Worm (Caenorhabditis elegans) whole organism, L2 larva: Measurements from ENCODE around the gene C36E6.2.
A peak's percentile ranks its signal among the peaks of the same experiment; 100 is the strongest.

ENCODE experiments used
- C34F6.9 ChIP-seq: fragments of 150-350 bp; optimal IDR thresholded peaks from 2 replicates; lab custom pipeline; 2014; ENCODE audit warnings: missing biosample characterization, missing genetic modification characterization
- F13H6.1 ChIP-seq: sonication (generic microtip); optimal IDR thresholded peaks from 2 replicates; lab custom pipeline; 2016; ENCODE audit warnings: missing genetic modification characterization, missing compliant biosample characterization
- R02D3.7 ChIP-seq: fragments of 150-350 bp; optimal IDR thresholded peaks from 2 replicates; lab custom pipeline; 2014; ENCODE audit warnings: missing biosample characterization, missing genetic modification characterization
- Y55F3AM.14 ChIP-seq: fragments of 200-800 bp; sonication (Bioruptor generic); optimal IDR thresholded peaks from 2 replicates; lab custom pipeline; 2018; ENCODE audit warnings: mild to moderate bottlenecking, missing genetic modification characterization, missing compliant biosample characterization
- ZK546.5 ChIP-seq: sonication (generic microtip); optimal IDR thresholded peaks from 2 replicates; lab custom pipeline; 2017; ENCODE audit warnings: missing biosample characterization, missing genetic modification characterization
- alr-1 ChIP-seq: fragments of 150-350 bp; optimal IDR thresholded peaks from 2 replicates; lab custom pipeline; 2014; ENCODE audit warnings: missing biosample characterization, missing genetic modification characterization
- aly-2 ChIP-seq: fragments of 150-350 bp; optimal IDR thresholded peaks from 2 replicates; lab custom pipeline; 2014; ENCODE audit warnings: missing biosample characterization, missing genetic modification characterization
- ama-1 ChIP-seq: fragments of 150-350 bp; optimal IDR thresholded peaks from 2 replicates; lab custom pipeline; 2018; ENCODE audit warnings: inconsistent platforms
- blmp-1 ChIP-seq: sonication (generic microtip); optimal IDR thresholded peaks from 2 replicates; lab custom pipeline; 2017; ENCODE audit warnings: missing genetic modification characterization, mild to moderate bottlenecking, missing compliant biosample characterization, antibody characterized with exemption, moderate library complexity; ENCODE audit not compliant: insufficient read depth
- ceh-16 ChIP-seq: fragments of 150-350 bp; optimal IDR thresholded peaks from 2 replicates; lab custom pipeline; 2014; ENCODE audit warnings: missing biosample characterization, missing genetic modification characterization
- ceh-82 ChIP-seq: fragments of 150-350 bp; optimal IDR thresholded peaks from 2 replicates; lab custom pipeline; 2014; ENCODE audit warnings: missing biosample characterization, missing genetic modification characterization
- crh-2 ChIP-seq: sonication (generic microtip); optimal IDR thresholded peaks from 2 replicates; lab custom pipeline; 2017; ENCODE audit warnings: missing biosample characterization, missing genetic modification characterization
- egl-27 ChIP-seq: sonication (generic microtip); optimal IDR thresholded peaks from 3 replicates; lab custom pipeline; 2017; ENCODE audit warnings: missing biosample characterization, missing genetic modification reagents, missing genetic modification characterization
- elt-1 ChIP-seq: fragments of 150-350 bp; optimal IDR thresholded peaks from 2 replicates; lab custom pipeline; 2014; ENCODE audit warnings: missing biosample characterization, missing genetic modification characterization
- elt-3 ChIP-seq: sonication (generic microtip); optimal IDR thresholded peaks from 2 replicates; lab custom pipeline; 2017; ENCODE audit warnings: missing biosample characterization, missing genetic modification characterization
- fos-1 ChIP-seq: fragments of 150-350 bp; optimal IDR thresholded peaks from 2 replicates; lab custom pipeline; 2014; ENCODE audit warnings: missing biosample characterization, missing genetic modification characterization
- gmeb-1 ChIP-seq: fragments of 150-350 bp; optimal IDR thresholded peaks from 2 replicates; lab custom pipeline; 2014; ENCODE audit warnings: missing biosample characterization, missing genetic modification characterization
- lin-13 ChIP-seq: fragments of 150-350 bp; optimal IDR thresholded peaks from 2 replicates; lab custom pipeline; 2014; ENCODE audit warnings: missing biosample characterization, missing genetic modification reagents, missing genetic modification characterization
- lin-39 ChIP-seq: fragments of 150-350 bp; optimal IDR thresholded peaks from 2 replicates; lab custom pipeline; 2014; ENCODE audit warnings: missing biosample characterization, missing genetic modification reagents, missing genetic modification characterization
- lsy-2 ChIP-seq, 2 experiments: fragments of 150-350 bp in 1 of 2; sonication (generic microtip) in 1 of 2; optimal IDR thresholded peaks; 2 replicates each; lab custom pipeline; 2014 to 2017; ENCODE audit warnings: missing biosample characterization in 2 of 2, missing genetic modification characterization in 2 of 2
- mab-5 ChIP-seq: fragments of 150-350 bp; optimal IDR thresholded peaks from 2 replicates; lab custom pipeline; 2014; ENCODE audit warnings: missing biosample characterization, missing genetic modification characterization
- mbf-1 ChIP-seq: sonication (generic microtip); optimal IDR thresholded peaks from 2 replicates; lab custom pipeline; 2017; ENCODE audit warnings: missing biosample characterization, missing genetic modification characterization
- mdl-1 ChIP-seq, 2 experiments: fragments of 150-350 bp in 1 of 2; sonication (generic microtip) in 1 of 2; optimal IDR thresholded peaks; 2 replicates each; lab custom pipeline; 2017; ENCODE audit warnings: missing biosample characterization in 2 of 2, missing genetic modification characterization in 2 of 2
- nhr-10 ChIP-seq: sonication (generic microtip); optimal IDR thresholded peaks from 2 replicates; lab custom pipeline; 2017; ENCODE audit warnings: missing biosample characterization, missing genetic modification characterization
- nhr-11 ChIP-seq: fragments of 150-350 bp; optimal IDR thresholded peaks from 2 replicates; lab custom pipeline; 2014; ENCODE audit warnings: missing biosample characterization, missing genetic modification characterization
- nhr-129 ChIP-seq: fragments of 150-350 bp; optimal IDR thresholded peaks from 2 replicates; lab custom pipeline; 2014; ENCODE audit warnings: missing biosample characterization, missing genetic modification characterization
- nhr-21 ChIP-seq: fragments of 150-350 bp; optimal IDR thresholded peaks from 2 replicates; lab custom pipeline; 2014; ENCODE audit warnings: missing biosample characterization, missing genetic modification characterization
- nhr-23 ChIP-seq: fragments of 150-350 bp; optimal IDR thresholded peaks from 2 replicates; lab custom pipeline; 2014; ENCODE audit warnings: missing biosample characterization, missing genetic modification reagents, missing genetic modification characterization
- nhr-237 ChIP-seq: fragments of 150-350 bp; optimal IDR thresholded peaks from 2 replicates; lab custom pipeline; 2014; ENCODE audit warnings: missing biosample characterization, missing genetic modification characterization
- nhr-25 ChIP-seq: fragments of 150-350 bp; sonication (generic microtip); optimal IDR thresholded peaks from 3 replicates; lab custom pipeline; 2014; ENCODE audit warnings: missing biosample characterization, missing genetic modification characterization
- nhr-6 ChIP-seq: fragments of 150-350 bp; optimal IDR thresholded peaks from 2 replicates; lab custom pipeline; 2014; ENCODE audit warnings: missing biosample characterization, missing genetic modification characterization
- peb-1 ChIP-seq: fragments of 150-350 bp; optimal IDR thresholded peaks from 2 replicates; lab custom pipeline; 2014; ENCODE audit warnings: missing biosample characterization, missing genetic modification characterization
- sem-4 ChIP-seq: fragments of 150-350 bp; optimal IDR thresholded peaks from 2 replicates; lab custom pipeline; 2014; ENCODE audit warnings: missing biosample characterization, missing genetic modification reagents, missing genetic modification characterization
- skn-1 ChIP-seq: sonication (generic microtip); optimal IDR thresholded peaks from 2 replicates; lab custom pipeline; 2017; ENCODE audit warnings: missing biosample characterization, missing genetic modification characterization
- sma-9 ChIP-seq, 2 experiments: fragments of 150-350 bp in 1 of 2; sonication (generic microtip) in 1 of 2; optimal IDR thresholded peaks; 2 replicates each; lab custom pipeline; 2014 to 2016; ENCODE audit warnings: missing genetic modification characterization in 2 of 2, mild to moderate bottlenecking in 1 of 2, missing biosample characterization in 1 of 2, missing compliant biosample characterization in 1 of 2, missing genetic modification reagents in 1 of 2, moderate library complexity in 1 of 2
- snpc-4 ChIP-seq: fragments of 150-350 bp; optimal IDR thresholded peaks from 2 replicates; lab custom pipeline; 2014; ENCODE audit warnings: missing biosample characterization, missing genetic modification characterization
- unc-39 ChIP-seq: fragments of 150-350 bp; optimal IDR thresholded peaks from 2 replicates; lab custom pipeline; 2014; ENCODE audit warnings: missing biosample characterization, missing genetic modification characterization
- unc-55 ChIP-seq: fragments of 150-350 bp; sonication (generic microtip); optimal IDR thresholded peaks from 3 replicates; lab custom pipeline; 2014; ENCODE audit warnings: missing biosample characterization, missing genetic modification reagents, missing genetic modification characterization
- unc-62 ChIP-seq: fragments of 150-350 bp; optimal IDR thresholded peaks from 2 replicates; lab custom pipeline; 2014; ENCODE audit warnings: missing biosample characterization, missing genetic modification reagents, missing genetic modification characterization
- zag-1 ChIP-seq: fragments of 150-350 bp; optimal IDR thresholded peaks from 2 replicates; lab custom pipeline; 2014; ENCODE audit warnings: missing biosample characterization, missing genetic modification characterization
- ztf-1 ChIP-seq: fragments of 200-800 bp; sonication (Bioruptor generic); conservative IDR thresholded peaks from 2 replicates; pipeline ENCODE4 v1.3.6; 2022; ENCODE audit warnings: missing genetic modification characterization, missing compliant biosample characterization
- ztf-11 ChIP-seq: sonication (generic microtip); optimal IDR thresholded peaks from 2 replicates; lab custom pipeline; 2017; ENCODE audit warnings: missing biosample characterization, missing genetic modification characterization
- ztf-4 ChIP-seq: fragments of 150-350 bp; optimal IDR thresholded peaks from 2 replicates; lab custom pipeline; 2014; ENCODE audit warnings: missing biosample characterization, missing genetic modification characterization

The C36E6.2 gene

ce11 chrX:17419813-17420584 lies 31.5 kb upstream of the C36E6.2 start (continued):
- TF ChIP-seq C34F6.9 (tag; lab: Kevin White, UChicago): no peak
- no peak for TF ChIP-seq elt-1 (tag; lab: Kevin White, UChicago)
- peak; percentile 44 for TF ChIP-seq blmp-1 (tag; lab: Kevin White, UChicago)
- no peak for TF ChIP-seq zag-1 (tag; lab: Kevin White, UChicago)
- no peak for TF ChIP-seq ztf-11 (tag; lab: Kevin White, UChicago)
- peak; percentile 69 for TF ChIP-seq sma-9 (GFP tag; optimal IDR thresholded peaks at IDR 0.05; lab: Kevin White, UChicago)
- TF ChIP-seq sma-9 (tag; optimal IDR thresholded peaks at IDR 0.05; lab: Kevin White, UChicago): no peak
- no peak for TF ChIP-seq mdl-1 (tag; optimal IDR thresholded peaks at IDR 0.05; lab: Kevin White, UChicago)
- TF ChIP-seq lin-13 (GFP tag; lab: Kevin White, UChicago): no peak
- peak; percentile 60 for TF ChIP-seq crh-2
- TF ChIP-seq aly-2 (tag; lab: Kevin White, UChicago): no peak
- no peak for TF ChIP-seq peb-1 (tag; lab: Kevin White, UChicago)

- peak; percentile 97 for TF ChIP-seq ama-1 (lab: Kevin White, UChicago)
- TF ChIP-seq mab-5 (tag; lab: Kevin White, UChicago): no peak
- no peak for TF ChIP-seq nhr-129 (tag; lab: Kevin White, UChicago)
- TF ChIP-seq unc-55 (GFP tag; lab: Kevin White, UChicago): no peak
- peak; percentile 46 for TF ChIP-seq blmp-1 (tag; lab: Kevin White, UChicago)
- peak in 1 of 2 experiments; percentile 1 for TF ChIP-seq lsy-2 (tag; optimal IDR thresholded peaks at IDR 0.05; lab: Kevin White, UChicago)
- TF ChIP-seq Y55F3AM.14: peak; percentile 27
- TF ChIP-seq ceh-82: no peak
- no peak for TF ChIP-seq nhr-11 (tag; lab: Kevin White, UChicago)
- peak; percentile 54 for TF ChIP-seq sma-9 (GFP tag; optimal IDR thresholded peaks at IDR 0.05; lab: Kevin White, UChicago)
- TF ChIP-seq sma-9 (tag; optimal IDR thresholded peaks at IDR 0.05; lab: Kevin White, UChicago): no peak
- TF ChIP-seq lin-39 (tag; lab: Kevin White, UChicago): no peak
- TF ChIP-seq nhr-21 (tag; lab: Kevin White, UChicago): peak; percentile 84
- TF ChIP-seq C34F6.9 (tag; lab: Kevin White, UChicago): no peak
- TF ChIP-seq nhr-25: no peak
- TF ChIP-seq elt-1 (tag; lab: Kevin White, UChicago): no peak
- TF ChIP-seq ztf-4 (tag; lab: Kevin White, UChicago): no peak
- no peak for TF ChIP-seq mbf-1
- no peak for TF ChIP-seq sem-4
- TF ChIP-seq elt-3 (tag; lab: Kevin White, UChicago): no peak
- TF ChIP-seq crh-2: no peak
- TF ChIP-seq mdl-1 (tag; optimal IDR thresholded peaks at IDR 0.05; lab: Kevin White, UChicago): no peak
- no peak for TF ChIP-seq unc-62 (GFP tag; lab: Kevin White, UChicago)
- TF ChIP-seq nhr-6: peak; percentile 14
- TF ChIP-seq nhr-237 (tag; lab: Kevin White, UChicago): no peak
- TF ChIP-seq, all 48 proteins: peak for 7
These were observed 30.6 kb upstream of the C36E6.2 start for ce11 chrX:17420585-17421459.

DNA sequence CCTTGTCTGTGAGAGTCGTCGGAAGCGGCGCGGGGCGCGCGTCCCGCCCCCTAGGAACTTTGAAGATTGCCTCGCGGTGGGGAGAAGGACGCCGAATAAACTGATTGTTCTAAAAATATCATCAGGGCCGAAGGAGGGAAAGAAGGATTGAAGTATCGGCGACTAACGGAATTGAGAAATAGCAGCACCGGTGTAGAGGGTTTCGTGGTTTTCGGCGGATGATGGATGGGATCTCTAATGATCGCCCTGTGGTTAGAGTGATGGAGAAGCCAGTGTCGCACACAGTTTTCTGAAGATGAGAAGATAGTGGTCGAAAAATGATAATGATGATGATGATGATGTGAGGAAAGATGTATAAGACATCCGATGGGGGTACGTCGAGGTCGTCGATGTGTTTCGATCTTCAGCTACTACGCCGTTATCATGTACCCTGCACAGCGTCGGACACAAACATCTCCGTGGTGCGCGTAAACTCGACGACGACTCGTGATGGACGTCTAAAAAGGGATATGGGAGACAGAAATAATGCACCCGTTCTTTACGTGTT lies 29.9 kb upstream of the C36E6.2 start, which contains the start of gene osm-11:
osm-11 (minus strand) TSS at position 51 of the 547 bp plus-strand sequence.
- TF ChIP-seq peb-1 (tag; lab: Kevin White, UChicago): no peak
- no peak for TF ChIP-seq alr-1
- no peak for TF ChIP-seq ztf-1 (GFP tag; lab: Robert Waterston, UW)
- TF ChIP-seq snpc-4: no peak
- peak; percentile 94 for TF ChIP-seq sma-9 (GFP tag; optimal IDR thresholded peaks at IDR 0.05; lab: Kevin White, UChicago)
- TF ChIP-seq sma-9 (tag; optimal IDR thresholded peaks at IDR 0.05; lab: Kevin White, UChicago): no peak
- no peak for TF ChIP-seq mab-5 (tag; lab: Kevin White, UChicago)
- no peak for TF ChIP-seq gmeb-1 (tag; lab: Kevin White, UChicago)
- TF ChIP-seq egl-27: peak; percentile 23
- TF ChIP-seq mdl-1 (tag; optimal IDR thresholded peaks at IDR 0.05; lab: Kevin White, UChicago): peak in 1 of 2 experiments; percentile 3
- TF ChIP-seq skn-1: no peak
- no peak for TF ChIP-seq aly-2 (tag; lab: Kevin White, UChicago)
- no peak for TF ChIP-seq F13H6.1
- TF ChIP-seq fos-1 (tag; lab: Kevin White, UChicago): no peak
- no peak for TF ChIP-seq unc-55 (GFP tag; lab: Kevin White, UChicago)
- TF ChIP-seq nhr-23 (tag; lab: Kevin White, UChicago): no peak
- no peak for TF ChIP-seq nhr-10 (tag; lab: Kevin White, UChicago)
- no peak for TF ChIP-seq ZK546.5 (tag; lab: Kevin White, UChicago)
- TF ChIP-seq ama-1 (lab: Kevin White, UChicago): no peak
- TF ChIP-seq elt-1 (tag; lab: Kevin White, UChicago): no peak
- no peak for TF ChIP-seq ceh-16 (tag; lab: Kevin White, UChicago)
- TF ChIP-seq crh-2: no peak
- no peak for TF ChIP-seq unc-39 (tag; lab: Kevin White, UChicago)
- no peak for TF ChIP-seq elt-3 (tag; lab: Kevin White, UChicago)
- no peak for TF ChIP-seq nhr-237 (tag; lab: Kevin White, UChicago)
- TF ChIP-seq nhr-129 (tag; lab: Kevin White, UChicago): peak; percentile 18
- TF ChIP-seq ztf-11 (tag; lab: Kevin White, UChicago): no peak
- TF ChIP-seq sem-4: no peak
- TF ChIP-seq R02D3.7 (tag; lab: Kevin White, UChicago): no peak
